Worm (Caenorhabditis elegans): ENCODE results near the gene cgt-3.

- TF ChIP-seq ama-1 (optimal IDR thresholded peaks at IDR 0.05) (no peak), ama-1 (GFP tag; optimal IDR thresholded peaks at IDR 0.05) (no peak), snpc-4 (GFP tag; optimal IDR thresholded peaks at IDR 0.05) (no peak), snpc-4 (tag; optimal IDR thresholded peaks at IDR 0.05) (no peak), lin-54 (GFP tag; optimal IDR thresholded peaks at IDR 0.05) (no peak), pha-4 (tag; optimal IDR thresholded peaks at IDR 0.05) (no peak), lin-40 (tag; optimal IDR thresholded peaks at IDR 0.05) (no peak), ztf-3 (GFP tag; optimal IDR thresholded peaks at IDR 0.05) (no peak), bed-2 (GFP tag; IDR thresholded peaks at IDR 0.05) (no peak), hmg-20 (GFP tag; IDR thresholded peaks at IDR 0.05) (no peak), Y53F4B.3 (GFP tag; IDR thresholded peaks at IDR 0.05) (no peak)
Observed at ce11 chrII:5964962-5965361, 53.8 kb downstream of the cgt-3 start.
